Worm (Caenorhabditis elegans) whole organism, L1 larva: ENCODE data around the gene ZC239.3.

Experiments
- ces-1 ChIP-seq: fragments of 150-350 bp; optimal IDR thresholded peaks from 2 replicates; lab custom pipeline; 2014; ENCODE audit warnings: missing biosample characterization, missing genetic modification reagents, missing genetic modification characterization
- egl-27 ChIP-seq, 2 experiments: fragments of 150-350 bp in 1 of 2; sonication (generic microtip); optimal IDR thresholded peaks; 3 replicates each; lab custom pipeline; 2017 to 2018; ENCODE audit warnings: missing biosample characterization in 2 of 2, missing genetic modification characterization in 2 of 2, missing genetic modification reagents in 2 of 2
- mep-1 ChIP-seq: fragments of 150-350 bp; optimal IDR thresholded peaks from 2 replicates; lab custom pipeline; 2014; ENCODE audit warnings: missing biosample characterization, missing genetic modification characterization
- skn-1 ChIP-seq: fragments of 150-350 bp; optimal IDR thresholded peaks from 2 replicates; lab custom pipeline; 2014; ENCODE audit warnings: missing biosample characterization, missing genetic modification characterization
- unc-130 ChIP-seq: fragments of 150-350 bp; optimal IDR thresholded peaks from 2 replicates; lab custom pipeline; 2017; ENCODE audit warnings: missing biosample characterization, missing genetic modification characterization, inconsistent platforms

DNA sequence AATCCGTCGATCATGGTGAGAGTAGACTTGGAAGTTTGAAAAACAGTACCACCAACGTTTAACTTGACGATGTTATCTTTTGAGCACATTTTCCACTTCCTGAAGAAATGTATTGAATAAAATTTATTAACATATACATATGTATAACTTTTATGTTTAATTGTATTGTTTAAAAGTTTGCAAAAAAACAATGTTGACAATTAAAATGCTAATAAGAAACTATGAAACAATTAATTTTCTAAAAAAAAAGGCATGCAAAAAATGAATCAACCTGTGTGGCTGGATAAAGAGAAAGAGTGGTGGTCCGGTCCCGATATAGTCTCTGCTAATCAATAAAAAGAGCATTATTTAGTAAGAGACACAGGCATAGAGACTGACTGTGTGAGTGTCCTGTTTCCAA is 18.9 kb downstream of the ZC239.3 start, which contains the start of gene C17F4.8:
- TF ChIP-seq egl-27 (tag; optimal IDR thresholded peaks at IDR 0.05; lab: Kevin White, UChicago), result no peak
- no peak for TF ChIP-seq mep-1 (tag; lab: Kevin White, UChicago)
- TF ChIP-seq skn-1 (tag; lab: Kevin White, UChicago), result no peak
- TF ChIP-seq unc-130, result no peak
- TF ChIP-seq ces-1 (GFP tag; lab: Kevin White, UChicago), result no peak
